Fruit fly (Drosophila melanogaster) whole organism, embryonic: ENCODE data around the gene Psa.

Source experiments
- BEAF-32 ChIP-seq: fragments of 200-800 bp; sonication (Bioruptor generic); optimal IDR thresholded peaks from 3 replicates; lab custom pipeline; 2017; ENCODE audit warnings: missing biosample characterization, missing genetic modification characterization, mild to moderate bottlenecking, moderate library complexity, missing genetic modification reagents
- Bdp1 ChIP-seq: fragments of 200-800 bp; sonication (Bioruptor generic); optimal IDR thresholded peaks from 3 replicates; lab custom pipeline; 2016; ENCODE audit warnings: missing biosample characterization, missing genetic modification characterization
- CG12104 ChIP-seq: fragments of 200-800 bp; sonication (Bioruptor generic); optimal IDR thresholded peaks from 3 replicates; lab custom pipeline; 2016; ENCODE audit warnings: missing biosample characterization, missing genetic modification characterization
- CG12299 ChIP-seq: fragments of 200-800 bp; sonication (Bioruptor generic); optimal IDR thresholded peaks from 2 replicates; lab custom pipeline; 2018; ENCODE audit warnings: missing biosample characterization, mild to moderate bottlenecking, missing genetic modification characterization
- CG14441 ChIP-seq: fragments of 200-800 bp; sonication (Bioruptor generic); IDR thresholded peaks from 2 replicates; pipeline ENCODE4 v1.3.6; 2022; ENCODE audit warnings: missing biosample characterization, missing genetic modification characterization
- CG15269 ChIP-seq: fragments of 200-800 bp; sonication (Bioruptor generic); optimal IDR thresholded peaks from 2 replicates; lab custom pipeline; 2018; ENCODE audit warnings: missing biosample characterization, mild to moderate bottlenecking, missing genetic modification characterization, moderate library complexity
- CG15514 ChIP-seq: fragments of 200-800 bp; sonication (Bioruptor generic); optimal IDR thresholded peaks from 3 replicates; lab custom pipeline; 2017; ENCODE audit warnings: missing biosample characterization, missing genetic modification characterization, mild to moderate bottlenecking, moderate library complexity, missing genetic modification reagents
- CG15601 ChIP-seq: fragments of 200-800 bp; sonication (Bioruptor generic); optimal IDR thresholded peaks from 3 replicates; lab custom pipeline; 2019; ENCODE audit warnings: missing biosample characterization, mild to moderate bottlenecking, missing genetic modification characterization, moderate library complexity
- CG16815 ChIP-seq: fragments of 200-800 bp; sonication (Bioruptor generic); optimal IDR thresholded peaks from 3 replicates; lab custom pipeline; 2017; ENCODE audit warnings: missing biosample characterization, mild to moderate bottlenecking, missing genetic modification characterization
- CG16863 ChIP-seq: fragments of 200-800 bp; sonication (Bioruptor generic); optimal IDR thresholded peaks from 3 replicates; lab custom pipeline; 2016; ENCODE audit warnings: missing biosample characterization, missing genetic modification characterization
- CG2875 ChIP-seq: fragments of 200-800 bp; sonication (Bioruptor generic); optimal IDR thresholded peaks from 2 replicates; lab custom pipeline; 2017; ENCODE audit warnings: missing biosample characterization, mild to moderate bottlenecking, missing genetic modification characterization, missing genetic modification reagents
- CG32532 ChIP-seq: fragments of 200-800 bp; sonication (Bioruptor generic); IDR thresholded peaks from 2 replicates; pipeline ENCODE4 v1.3.6; 2022; ENCODE audit warnings: missing biosample characterization, missing genetic modification characterization
- CG32767 ChIP-seq: fragments of 200-800 bp; sonication (Bioruptor generic); IDR thresholded peaks from 2 replicates; pipeline ENCODE4 v1.3.6; 2022; ENCODE audit warnings: missing biosample characterization, missing genetic modification characterization
- CG3407 ChIP-seq: fragments of 200-800 bp; sonication (Bioruptor generic); optimal IDR thresholded peaks from 2 replicates; lab custom pipeline; 2018; ENCODE audit warnings: missing biosample characterization, mild to moderate bottlenecking, missing genetic modification characterization
- CG34376 ChIP-seq: fragments of 200-800 bp; sonication (Bioruptor generic); optimal IDR thresholded peaks from 2 replicates; lab custom pipeline; 2018; ENCODE audit warnings: missing biosample characterization, mild to moderate bottlenecking, missing genetic modification characterization
- CG5180 ChIP-seq: fragments of 200-800 bp; sonication (Bioruptor generic); optimal IDR thresholded peaks from 3 replicates; lab custom pipeline; 2017; ENCODE audit warnings: missing biosample characterization, missing genetic modification characterization, mild to moderate bottlenecking, moderate library complexity, missing genetic modification reagents
- CG6791 ChIP-seq: fragments of 200-800 bp; sonication (Bioruptor generic); IDR thresholded peaks from 3 replicates; pipeline ENCODE4 v1.3.6; 2022; ENCODE audit warnings: missing biosample characterization, missing genetic modification characterization; ENCODE audit not compliant: partially characterized antibody
- CG7372 ChIP-seq: fragments of 200-800 bp; sonication (Bioruptor generic); IDR thresholded peaks from 2 replicates; pipeline ENCODE4 v1.3.6; 2022; ENCODE audit warnings: missing biosample characterization, missing genetic modification characterization
- CG8290 ChIP-seq, 3 experiments: fragments of 200-800 bp; sonication (Bioruptor generic); optimal IDR thresholded peaks; 2 replicates each; lab custom pipeline; 2016 to 2019; ENCODE audit warnings: missing biosample characterization in 3 of 3, missing genetic modification characterization in 3 of 3, mild to moderate bottlenecking in 2 of 3, moderate library complexity in 1 of 3
- Doc3 ChIP-seq: fragments of 200-800 bp; sonication (Bioruptor generic); IDR thresholded peaks from 3 replicates; pipeline ENCODE4 v1.3.6; 2022; ENCODE audit warnings: missing biosample characterization, missing genetic modification characterization; ENCODE audit not compliant: partially characterized antibody
- Gug ChIP-seq: fragments of 200-800 bp; sonication (Bioruptor generic); IDR thresholded peaks from 4 replicates; pipeline ENCODE4 v1.3.6; 2022; ENCODE audit warnings: missing biosample characterization, missing genetic modification characterization
- HLH54F ChIP-seq: fragments of 200-800 bp; sonication (Bioruptor generic); optimal IDR thresholded peaks from 3 replicates; lab custom pipeline; 2016; ENCODE audit warnings: missing biosample characterization, missing genetic modification characterization
- HLHmδ ChIP-seq: fragments of 200-800 bp; sonication (Bioruptor generic); optimal IDR thresholded peaks from 2 replicates; lab custom pipeline; 2018; ENCODE audit warnings: missing biosample characterization, mild to moderate bottlenecking, missing genetic modification characterization, moderate library complexity
- Lim3 ChIP-seq: fragments of 200-800 bp; sonication (Bioruptor generic); IDR thresholded peaks from 2 replicates; pipeline ENCODE4 v1.3.6; 2022; ENCODE audit warnings: missing biosample characterization, missing genetic modification characterization
- Meics ChIP-seq: fragments of 200-800 bp; sonication (Bioruptor generic); optimal IDR thresholded peaks from 2 replicates; lab custom pipeline; 2017; ENCODE audit warnings: missing biosample characterization, mild to moderate bottlenecking, missing genetic modification characterization
- NC2β ChIP-seq: fragments of 200-800 bp; sonication (Bioruptor generic); optimal IDR thresholded peaks from 2 replicates; lab custom pipeline; 2016; ENCODE audit warnings: missing biosample characterization, missing genetic modification characterization
- PHDP ChIP-seq: fragments of 200-800 bp; sonication (Bioruptor generic); optimal IDR thresholded peaks from 3 replicates; lab custom pipeline; 2018; ENCODE audit warnings: missing biosample characterization, mild to moderate bottlenecking, missing genetic modification characterization, moderate library complexity
- Sox102F ChIP-seq: fragments of 200-800 bp; sonication (Bioruptor generic); optimal IDR thresholded peaks from 2 replicates; lab custom pipeline; 2018; ENCODE audit warnings: missing biosample characterization, mild to moderate bottlenecking, missing genetic modification characterization, moderate library complexity
- Sry-β ChIP-seq: fragments of 200-800 bp; sonication (Bioruptor generic); optimal IDR thresholded peaks from 2 replicates; lab custom pipeline; 2018; ENCODE audit warnings: missing biosample characterization, mild to moderate bottlenecking, missing genetic modification characterization, moderate library complexity
- ab ChIP-seq: fragments of 200-800 bp; sonication (Bioruptor generic); optimal IDR thresholded peaks from 2 replicates; lab custom pipeline; 2016; ENCODE audit warnings: missing biosample characterization, missing genetic modification characterization
- amos ChIP-seq: fragments of 200-800 bp; sonication (Bioruptor generic); IDR thresholded peaks from 2 replicates; pipeline ENCODE4 v1.3.6; 2022; ENCODE audit warnings: missing biosample characterization, missing genetic modification characterization; ENCODE audit not compliant: partially characterized antibody
- btn ChIP-seq: fragments of 200-800 bp; sonication (Bioruptor generic); optimal IDR thresholded peaks from 2 replicates; lab custom pipeline; 2016; ENCODE audit warnings: missing biosample characterization, missing genetic modification characterization
- cas ChIP-seq: fragments of 200-800 bp; sonication (Bioruptor generic); IDR thresholded peaks from 2 replicates; pipeline ENCODE4 v1.3.6; 2022; ENCODE audit warnings: missing biosample characterization, missing genetic modification characterization
- crc ChIP-seq: fragments of 200-800 bp; sonication (Bioruptor generic); optimal IDR thresholded peaks from 2 replicates; lab custom pipeline; 2016; ENCODE audit warnings: missing biosample characterization, missing genetic modification characterization
- dati ChIP-seq: fragments of 200-800 bp; sonication (Bioruptor generic); IDR thresholded peaks from 2 replicates; pipeline ENCODE4 v1.3.6; 2022; ENCODE audit warnings: missing biosample characterization, missing genetic modification characterization
- dimm ChIP-seq: fragments of 200-800 bp; sonication (Bioruptor generic); IDR thresholded peaks from 2 replicates; pipeline ENCODE4 v1.3.6; 2022; ENCODE audit warnings: missing biosample characterization, missing genetic modification characterization
- dmrt11E ChIP-seq: fragments of 200-800 bp; sonication (Bioruptor generic); optimal IDR thresholded peaks from 3 replicates; lab custom pipeline; 2018; ENCODE audit warnings: missing biosample characterization, mild to moderate bottlenecking, missing genetic modification characterization, moderate library complexity
- exex ChIP-seq: fragments of 200-800 bp; sonication (Bioruptor generic); optimal IDR thresholded peaks from 4 replicates; lab custom pipeline; 2018; ENCODE audit warnings: missing biosample characterization, mild to moderate bottlenecking, missing genetic modification characterization, moderate library complexity
- fd96Cb ChIP-seq: fragments of 200-800 bp; sonication (Bioruptor generic); optimal IDR thresholded peaks from 2 replicates; lab custom pipeline; 2018; ENCODE audit warnings: missing biosample characterization, mild to moderate bottlenecking, missing genetic modification characterization, moderate library complexity
- fru ChIP-seq: fragments of >200 bp; optimal IDR thresholded peaks from 2 replicates; lab custom pipeline; 2017
- gem ChIP-seq: fragments of 200-800 bp; sonication (Bioruptor generic); optimal IDR thresholded peaks from 2 replicates; lab custom pipeline; 2019; ENCODE audit warnings: missing biosample characterization, mild to moderate bottlenecking, missing genetic modification characterization, moderate library complexity
- grau ChIP-seq: fragments of 200-800 bp; optimal IDR thresholded peaks from 3 replicates; lab custom pipeline; 2019; ENCODE audit warnings: missing biosample characterization, mild to moderate bottlenecking, missing genetic modification characterization, moderate library complexity
- maf-S ChIP-seq: fragments of 200-800 bp; sonication (Bioruptor generic); optimal IDR thresholded peaks from 2 replicates; lab custom pipeline; 2016; ENCODE audit warnings: missing biosample characterization, missing genetic modification characterization
- schlank ChIP-seq: fragments of 200-800 bp; sonication (Bioruptor generic); optimal IDR thresholded peaks from 2 replicates; lab custom pipeline; 2018; ENCODE audit warnings: missing biosample characterization, mild to moderate bottlenecking, missing genetic modification characterization
- slp2 ChIP-seq: fragments of 200-800 bp; sonication (Bioruptor generic); optimal IDR thresholded peaks from 2 replicates; lab custom pipeline; 2016; ENCODE audit warnings: missing biosample characterization, missing genetic modification characterization
- tin ChIP-seq: fragments of 200-800 bp; sonication (Bioruptor generic); optimal IDR thresholded peaks from 3 replicates; lab custom pipeline; 2016; ENCODE audit warnings: missing biosample characterization, missing genetic modification characterization
- tx ChIP-seq: fragments of 200-800 bp; sonication (Bioruptor generic); optimal IDR thresholded peaks from 2 replicates; lab custom pipeline; 2016; ENCODE audit warnings: missing biosample characterization, missing genetic modification characterization
- wek ChIP-seq: fragments of 200-800 bp; sonication (Bioruptor generic); optimal IDR thresholded peaks from 3 replicates; lab custom pipeline; 2018; ENCODE audit warnings: missing biosample characterization, mild to moderate bottlenecking, missing genetic modification characterization, moderate library complexity
- zen2 ChIP-seq: fragments of 200-800 bp; sonication (Bioruptor generic); IDR thresholded peaks from 3 replicates; pipeline ENCODE4 v1.3.6; 2022; ENCODE audit warnings: missing biosample characterization, missing genetic modification characterization; ENCODE audit not compliant: partially characterized antibody

Psa gene

DNA sequence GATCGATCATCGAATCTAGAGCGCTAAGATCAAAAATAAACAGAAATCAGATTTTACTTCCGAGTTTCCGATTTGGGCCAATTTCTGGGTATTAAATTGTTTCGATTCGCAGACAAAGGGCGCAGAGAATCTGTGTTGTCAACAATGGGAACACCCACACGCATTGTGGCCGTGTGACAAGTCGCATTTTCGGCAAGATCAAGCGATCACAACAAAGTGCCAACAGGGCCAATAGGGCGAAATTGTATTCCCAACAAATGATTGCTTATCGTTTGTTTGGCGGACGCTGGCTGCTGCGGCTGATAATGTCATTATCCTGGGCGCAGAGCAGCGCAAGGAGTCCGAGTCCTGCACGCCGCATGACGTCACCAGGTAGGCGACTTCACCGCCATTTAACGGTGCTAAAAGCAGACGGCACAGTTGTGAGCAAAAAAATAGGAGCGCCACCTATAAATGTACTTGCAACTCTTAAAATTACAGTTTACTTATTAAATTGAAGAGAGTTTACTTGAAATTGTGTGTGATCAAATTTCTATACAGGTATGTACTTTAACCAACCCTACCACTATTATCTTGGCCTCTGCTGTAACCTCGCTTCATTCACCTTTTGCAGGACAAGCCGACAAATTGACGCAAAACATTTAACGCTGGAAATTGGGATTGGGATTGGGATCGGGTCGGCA lies 23.5 kb upstream of the Psa start (continued):
- no peak for TF ChIP-seq exex
- no peak for TF ChIP-seq CG5180 (GFP tag; lab: Kevin White, UChicago)
- no peak for TF ChIP-seq CG12299 (tag; lab: Kevin White, UChicago)
- no peak for TF ChIP-seq zen2
- peak; percentile 40; the same call in 2 of the 4 replicates for TF ChIP-seq Gug
- 0 out of 2 replicates have a peak, but pooled peaks have one; percentile 13 for TF ChIP-seq CG7372
- TF ChIP-seq Sox102F (GFP tag; lab: Kevin White, UChicago) = peak; percentile 27
- no peak for TF ChIP-seq schlank (tag; lab: Kevin White, UChicago)
- TF ChIP-seq crc = no peak
- peak; percentile 25 for TF ChIP-seq CG15269 (tag; lab: Kevin White, UChicago)
- no peak for TF ChIP-seq Sry-β
- TF ChIP-seq dati (GFP tag; lab: Robert Waterston, UW) = peak; percentile 51
- no peak for TF ChIP-seq amos (GFP tag; lab: Robert Waterston, UW)
- no peak for TF ChIP-seq CG34376
- TF ChIP-seq fru (lab: Kevin White, UChicago) = no peak
- no peak for TF ChIP-seq CG15601 (tag; lab: Kevin White, UChicago)
- no peak for TF ChIP-seq Meics (GFP tag; lab: Kevin White, UChicago)
- TF ChIP-seq CG3407 (GFP tag; lab: Kevin White, UChicago) = peak; percentile 25
- 0 out of 2 replicates have a peak, but pooled peaks have one; percentile 45 for TF ChIP-seq CG32767
- peak; percentile 68 for TF ChIP-seq CG16863 (GFP tag; lab: Kevin White, UChicago)
- TF ChIP-seq CG16815 (GFP tag; lab: Kevin White, UChicago) = peak; percentile 82
- peak; percentile 73 for TF ChIP-seq CG14441 (GFP tag; lab: Robert Waterston, UW)
- no peak for TF ChIP-seq wek (GFP tag; lab: Kevin White, UChicago)
- TF ChIP-seq grau = peak; percentile 61
- TF ChIP-seq CG32532 (GFP tag; lab: Robert Waterston, UW) = peak; percentile 39; the same call in 1 of the 2 replicates
- peak; percentile 63 for TF ChIP-seq Bdp1 (GFP tag; lab: Kevin White, UChicago)
- peak; percentile 41 for TF ChIP-seq fd96Cb (tag; lab: Kevin White, UChicago)
- peak; percentile 90 for TF ChIP-seq dmrt11E (tag; lab: Kevin White, UChicago)
- TF ChIP-seq PHDP (tag; lab: Kevin White, UChicago) = no peak
- peak; percentile 28 for TF ChIP-seq CG2875 (GFP tag; lab: Kevin White, UChicago)
- no peak for TF ChIP-seq dimm
- TF ChIP-seq cas (GFP tag; lab: Robert Waterston, UW) = no peak
- TF ChIP-seq CG6791 (GFP tag; lab: Robert Waterston, UW) = no peak
- peak; percentile 4 for TF ChIP-seq btn (GFP tag; lab: Kevin White, UChicago)
- peak; percentile 14 for TF ChIP-seq maf-S (GFP tag; lab: Kevin White, UChicago)
- TF ChIP-seq CG12104 (GFP tag; lab: Kevin White, UChicago) = no peak
- TF ChIP-seq tx = peak; percentile 26
- no peak for TF ChIP-seq CG15514 (GFP tag; lab: Kevin White, UChicago)
- peak; percentile 41 for TF ChIP-seq CG8290 (GFP tag; optimal IDR thresholded peaks at IDR 0.05; lab: Kevin White, UChicago)
- no peak for TF ChIP-seq CG8290 (tag; optimal IDR thresholded peaks at IDR 0.05; lab: Kevin White, UChicago)
- no peak for TF ChIP-seq Lim3
- peak; percentile 56 for TF ChIP-seq tin
- no peak for TF ChIP-seq HLHmδ (GFP tag; lab: Kevin White, UChicago)
- peak; percentile 14 for TF ChIP-seq ab (GFP tag; lab: Kevin White, UChicago)
- peak; percentile 65 for TF ChIP-seq NC2β (GFP tag; lab: Kevin White, UChicago)
- TF ChIP-seq Doc3 (GFP tag; lab: Robert Waterston, UW) = no peak
- peak; percentile 24 for TF ChIP-seq HLH54F (GFP tag; lab: Kevin White, UChicago)
- TF ChIP-seq gem (tag; lab: Kevin White, UChicago) = peak; percentile 78
- TF ChIP-seq BEAF-32 (GFP tag; lab: Kevin White, UChicago) = no peak
- TF ChIP-seq slp2 = peak; percentile 48
